Fruit fly (Drosophila melanogaster): Measurements from ENCODE around the gene ATPsynE.

ATPsynE gene

DNA sequence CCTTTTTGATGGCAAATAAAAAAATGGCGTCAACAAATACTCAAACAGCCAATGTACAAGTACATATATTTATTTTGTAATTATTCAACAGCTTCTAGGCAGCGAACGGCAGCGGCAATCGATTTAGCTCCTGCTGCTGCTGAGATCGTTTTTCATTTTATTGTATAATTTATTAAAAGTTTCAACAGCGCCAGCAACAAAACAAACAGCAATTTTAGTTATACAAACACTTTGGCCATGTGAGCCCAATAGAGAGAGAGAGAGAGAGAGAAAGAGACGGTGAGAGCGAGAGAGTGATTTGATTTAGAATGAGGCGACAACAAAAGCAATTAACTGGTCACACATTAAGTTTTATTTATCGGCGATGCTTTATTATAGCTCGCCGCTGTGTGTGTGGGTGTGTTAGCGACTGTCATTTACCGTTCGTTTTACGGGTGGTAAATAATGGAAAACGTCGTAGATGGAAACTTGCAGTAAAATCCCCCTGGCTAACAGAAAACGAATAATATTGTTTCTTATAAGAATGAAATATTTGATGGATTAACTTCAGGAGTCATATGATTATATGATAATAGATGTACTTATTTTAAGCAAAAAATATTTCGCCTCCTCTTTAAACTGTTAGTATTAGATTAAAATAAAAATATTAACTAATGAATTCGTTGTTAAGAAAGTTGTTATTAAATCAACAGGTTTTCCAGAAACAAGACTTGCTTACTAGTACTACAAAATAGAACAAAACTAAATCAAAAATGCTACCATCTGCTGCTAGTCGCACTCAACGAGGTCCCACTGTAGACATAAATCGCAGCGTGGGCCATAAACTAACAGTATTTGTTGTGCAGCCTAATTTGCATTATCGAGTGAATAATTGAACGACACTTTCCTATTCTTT is 41.4 kb upstream of the ATPsynE start:
- TF ChIP-seq CG14655 (GFP tag; optimal IDR thresholded peaks at IDR 0.05), result no peak
- no peak for TF ChIP-seq CG17806 (tag; optimal IDR thresholded peaks at IDR 0.05)

DNA sequence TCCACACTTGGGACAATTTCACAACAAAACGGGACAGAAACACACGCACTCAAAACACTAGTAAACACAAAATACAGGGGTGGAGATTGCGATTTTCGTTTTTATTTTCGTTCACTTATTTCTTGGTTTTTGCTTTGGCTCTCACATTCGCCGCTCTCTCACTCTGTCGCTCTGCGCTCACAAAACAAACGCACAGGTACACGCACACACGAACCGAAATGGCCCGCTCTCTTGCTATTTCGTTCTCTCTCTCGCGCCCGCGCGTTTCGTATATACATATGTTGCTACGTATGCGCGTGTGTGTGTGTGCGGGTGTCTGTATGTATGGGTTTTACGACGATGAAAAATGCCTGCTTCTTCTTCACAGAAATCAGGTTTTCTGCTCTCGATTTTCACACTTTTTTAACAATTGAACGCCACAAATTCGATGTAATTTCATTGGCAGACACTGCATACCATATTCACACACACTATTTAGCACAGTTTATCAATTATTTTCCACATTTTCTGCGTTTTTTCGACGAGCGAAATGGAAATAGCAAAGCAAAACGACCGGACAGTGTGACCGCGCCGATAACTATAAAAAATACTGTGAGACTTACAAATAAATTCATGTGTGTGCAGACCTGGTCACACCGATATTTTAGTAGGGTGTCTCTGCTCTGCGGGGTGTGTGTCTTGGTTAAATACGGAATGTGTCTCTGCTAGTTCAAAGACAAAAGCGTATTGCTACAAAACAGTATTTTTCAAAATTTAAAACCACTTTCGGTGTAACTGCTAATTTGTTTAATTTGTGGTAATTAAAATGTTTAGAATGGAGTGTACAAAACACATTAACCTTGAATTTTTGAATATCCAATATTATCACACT is 40.2 kb upstream of the ATPsynE start, which contains the start of gene trx:
Gene trx, minus strand, starts transcription at position 584 of the 871 bp plus-strand sequence.
- no peak for TF ChIP-seq CG4496 (GFP tag; IDR thresholded peaks at IDR 0.05)
- TF ChIP-seq CG13204 (GFP tag; optimal IDR thresholded peaks at IDR 0.05), result peak; percentile 24
- TF ChIP-seq EcR (GFP tag; optimal IDR thresholded peaks at IDR 0.05), result peak; percentile 46
- TF ChIP-seq Snoo (tag; optimal IDR thresholded peaks at IDR 0.05), result peak; percentile 2
- TF ChIP-seq CG17806 (tag; optimal IDR thresholded peaks at IDR 0.05), result no peak
- peak; percentile 30 for TF ChIP-seq gl (tag; optimal IDR thresholded peaks at IDR 0.05)
- TF ChIP-seq Pif1B (GFP tag; optimal IDR thresholded peaks at IDR 0.05), result peak; percentile 75
- TF ChIP-seq Pif1A (GFP tag; optimal IDR thresholded peaks at IDR 0.05), result peak; percentile 25

DNA sequence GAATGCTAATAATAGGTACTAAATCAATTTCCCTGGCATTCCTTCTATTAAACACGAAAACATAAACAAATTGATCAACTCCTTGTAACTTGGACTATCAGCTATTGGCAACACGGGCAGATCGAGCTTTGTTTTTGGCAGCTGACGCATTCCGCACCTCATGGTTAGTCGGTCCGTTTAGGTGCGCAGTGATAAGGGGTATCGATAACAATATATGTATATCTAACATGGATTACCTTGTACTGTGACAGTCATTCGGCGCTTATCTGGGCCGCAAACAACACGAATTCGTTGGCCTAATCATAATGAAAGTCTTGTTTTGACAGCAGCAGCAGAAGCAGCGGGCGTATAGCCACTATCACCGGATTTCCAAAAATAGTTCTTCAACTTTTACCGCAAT is 38.8 kb upstream of the ATPsynE start:
- no peak for TF ChIP-seq CG13204 (GFP tag; optimal IDR thresholded peaks at IDR 0.05)

DNA sequence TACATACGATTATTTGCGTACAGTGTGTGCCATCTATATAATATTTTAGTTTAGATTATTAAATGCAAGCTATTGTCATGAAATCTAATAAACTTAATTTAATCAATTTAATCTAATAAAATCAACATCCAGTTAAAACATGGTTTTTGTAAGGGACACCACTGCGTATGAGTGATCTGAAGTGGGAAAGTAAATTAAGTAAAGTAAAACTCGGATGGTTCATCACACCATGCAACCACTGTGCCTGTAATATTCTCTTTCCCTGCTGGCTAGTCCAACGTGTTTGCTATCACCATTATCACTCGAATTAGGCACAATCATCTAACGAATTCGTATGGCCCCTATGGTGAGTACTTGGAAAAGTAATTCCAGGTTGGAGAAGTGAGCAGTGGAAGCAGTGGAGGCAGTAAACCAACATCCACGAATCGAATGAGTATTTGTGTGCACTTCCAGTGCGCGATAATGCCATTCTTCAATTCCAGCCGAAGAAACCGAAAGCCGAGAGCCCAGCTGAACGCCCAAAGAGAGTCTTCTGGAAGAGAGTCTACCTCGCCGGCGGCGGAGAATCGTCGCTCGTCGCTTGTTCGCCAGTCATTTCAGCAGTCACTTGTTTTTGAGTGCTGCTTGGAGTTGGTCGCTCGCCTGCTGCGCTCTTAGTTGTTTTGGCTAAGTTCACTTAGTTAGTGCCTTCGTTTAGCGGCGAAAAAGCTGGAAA is 37.9 kb upstream of the ATPsynE start, which contains the start of gene red:
Gene red, plus strand, starts transcription at position 403 of the 715 bp plus-strand sequence.
- TF ChIP-seq CG13204 (GFP tag; optimal IDR thresholded peaks at IDR 0.05) (peak; percentile 4), CG15710 (tag; optimal IDR thresholded peaks at IDR 0.05) (no peak), CG14655 (GFP tag; optimal IDR thresholded peaks at IDR 0.05) (peak; percentile 59), D1 (tag; optimal IDR thresholded peaks at IDR 0.05) (peak; percentile 12), CG8159 (tag; optimal IDR thresholded peaks at IDR 0.05) (peak; percentile 9), CG12605 (GFP tag; IDR thresholded peaks at IDR 0.05) (peak; percentile 25; the same call in 1 of the 2 replicates), fd96Ca (GFP tag; IDR thresholded peaks at IDR 0.05) (no peak; the same call in 2 of the 3 replicates), Pif1A (GFP tag; optimal IDR thresholded peaks at IDR 0.05) (peak; percentile 14), CG17806 (tag; optimal IDR thresholded peaks at IDR 0.05) (no peak), Snoo (tag; optimal IDR thresholded peaks at IDR 0.05) (no peak), rn (GFP tag; IDR thresholded peaks at IDR 0.05) (no peak), CG4496 (GFP tag; IDR thresholded peaks at IDR 0.05) (peak; percentile 52; the same call in 1 of the 3 replicates), CG32121 (GFP tag; IDR thresholded peaks at IDR 0.05) (0 out of 2 replicates have a peak, but pooled peaks have one; percentile 11), CG9948 (tag; optimal IDR thresholded peaks at IDR 0.05) (no peak), Ets98B (GFP tag; IDR thresholded peaks at IDR 0.05) (peak; percentile 57), CG10348 (GFP tag; IDR thresholded peaks at IDR 0.05) (no peak), gl (tag; optimal IDR thresholded peaks at IDR 0.05) (no peak), Pif1B (GFP tag; optimal IDR thresholded peaks at IDR 0.05) (peak; percentile 49), CG8301 (tag; optimal IDR thresholded peaks at IDR 0.05) (peak; percentile 56), EcR (GFP tag; optimal IDR thresholded peaks at IDR 0.05) (peak; percentile 57), CG34367 (tag; optimal IDR thresholded peaks at IDR 0.05) (no peak)

DNA sequence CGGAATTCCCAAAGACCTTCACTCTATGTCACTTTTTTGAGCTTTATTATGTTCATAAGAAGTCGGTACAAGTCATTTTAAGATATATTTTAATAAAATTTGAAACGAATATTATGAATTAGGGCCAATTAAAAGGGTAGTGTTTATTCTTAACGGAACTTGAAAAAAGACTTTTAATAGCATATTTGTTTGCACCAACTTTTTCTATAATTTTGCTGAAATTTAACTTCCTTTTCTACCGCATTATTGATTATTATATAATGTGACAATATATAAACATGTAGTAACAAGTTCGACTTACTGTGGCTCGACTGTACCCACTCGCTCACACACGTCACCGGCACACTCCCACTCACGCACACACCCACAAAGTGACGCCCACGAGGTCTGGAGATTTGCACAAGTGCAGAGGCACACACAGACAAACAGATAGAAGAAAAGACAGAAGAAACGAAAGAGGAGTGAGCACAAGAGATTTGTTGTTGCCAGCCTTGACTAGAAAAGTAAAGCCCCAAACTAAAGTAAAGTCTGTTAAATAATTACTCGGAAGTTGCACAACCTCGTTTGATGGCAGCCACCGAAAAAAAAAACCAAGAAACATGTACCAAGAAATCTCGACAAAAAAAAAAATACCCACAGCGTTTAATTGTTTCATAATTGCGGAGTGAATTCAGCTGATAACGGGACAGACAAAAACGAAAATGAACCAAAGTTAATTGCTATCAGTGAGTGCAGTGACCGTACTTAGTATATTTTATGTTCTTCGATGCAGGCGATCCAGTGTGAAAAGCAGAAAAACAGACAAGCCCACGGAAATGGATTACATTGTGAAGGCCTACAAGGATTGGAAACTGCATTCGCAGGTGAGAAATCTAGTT is 36.5 kb upstream of the ATPsynE start:
- peak; percentile 26; the same call in 1 of the 2 replicates for TF ChIP-seq Ets98B (GFP tag; IDR thresholded peaks at IDR 0.05)
- peak; percentile 3 for TF ChIP-seq Snoo (tag; optimal IDR thresholded peaks at IDR 0.05)
- peak; percentile 53; the same call in 1 of the 3 replicates for TF ChIP-seq CG4496 (GFP tag; IDR thresholded peaks at IDR 0.05)
- TF ChIP-seq CG8301 (tag; optimal IDR thresholded peaks at IDR 0.05), result peak; percentile 50
- TF ChIP-seq D1 (tag; optimal IDR thresholded peaks at IDR 0.05), result peak; percentile 46
- peak; percentile 48 for TF ChIP-seq CG15710 (tag; optimal IDR thresholded peaks at IDR 0.05)
- peak; percentile 52 for TF ChIP-seq CG32121 (GFP tag; IDR thresholded peaks at IDR 0.05)
- no peak for TF ChIP-seq rn (GFP tag; IDR thresholded peaks at IDR 0.05)
- peak; percentile 56 for TF ChIP-seq CG8159 (tag; optimal IDR thresholded peaks at IDR 0.05)
- no peak for TF ChIP-seq CG12605 (GFP tag; IDR thresholded peaks at IDR 0.05)
- TF ChIP-seq gl (tag; optimal IDR thresholded peaks at IDR 0.05), result no peak
- no peak for TF ChIP-seq CG10348 (GFP tag; IDR thresholded peaks at IDR 0.05)
- TF ChIP-seq CG17806 (tag; optimal IDR thresholded peaks at IDR 0.05), result peak; percentile 4
- peak; percentile 58 for TF ChIP-seq EcR (GFP tag; optimal IDR thresholded peaks at IDR 0.05)
- no peak for TF ChIP-seq Pif1A (GFP tag; optimal IDR thresholded peaks at IDR 0.05)
- TF ChIP-seq Pif1B (GFP tag; optimal IDR thresholded peaks at IDR 0.05), result peak; percentile 7
- TF ChIP-seq fd96Ca (GFP tag; IDR thresholded peaks at IDR 0.05), result peak; percentile 56; the same call in 1 of the 3 replicates
- peak; percentile 60 for TF ChIP-seq CG14655 (GFP tag; optimal IDR thresholded peaks at IDR 0.05)
- TF ChIP-seq CG9948 (tag; optimal IDR thresholded peaks at IDR 0.05), result peak; percentile 42
- no peak for TF ChIP-seq CG34367 (tag; optimal IDR thresholded peaks at IDR 0.05)
- TF ChIP-seq CG13204 (GFP tag; optimal IDR thresholded peaks at IDR 0.05), result no peak

Data from whole organism, pupa.